Worm (Caenorhabditis elegans) whole organism, L2 larva: Measurements from ENCODE around the gene C32D5.14.

Experiments used
- aly-2 ChIP-seq: fragments of 150-350 bp; optimal IDR thresholded peaks from 2 replicates; lab custom pipeline; 2014; ENCODE audit warnings: missing biosample characterization, missing genetic modification characterization
- ama-1 ChIP-seq: fragments of 150-350 bp; optimal IDR thresholded peaks from 2 replicates; lab custom pipeline; 2018; ENCODE audit warnings: inconsistent platforms
- dmd-4 ChIP-seq: sonication (generic microtip); optimal IDR thresholded peaks from 2 replicates; lab custom pipeline; 2017; ENCODE audit warnings: missing biosample characterization, missing genetic modification characterization
- unc-39 ChIP-seq: fragments of 150-350 bp; optimal IDR thresholded peaks from 2 replicates; lab custom pipeline; 2014; ENCODE audit warnings: missing biosample characterization, missing genetic modification characterization

DNA sequence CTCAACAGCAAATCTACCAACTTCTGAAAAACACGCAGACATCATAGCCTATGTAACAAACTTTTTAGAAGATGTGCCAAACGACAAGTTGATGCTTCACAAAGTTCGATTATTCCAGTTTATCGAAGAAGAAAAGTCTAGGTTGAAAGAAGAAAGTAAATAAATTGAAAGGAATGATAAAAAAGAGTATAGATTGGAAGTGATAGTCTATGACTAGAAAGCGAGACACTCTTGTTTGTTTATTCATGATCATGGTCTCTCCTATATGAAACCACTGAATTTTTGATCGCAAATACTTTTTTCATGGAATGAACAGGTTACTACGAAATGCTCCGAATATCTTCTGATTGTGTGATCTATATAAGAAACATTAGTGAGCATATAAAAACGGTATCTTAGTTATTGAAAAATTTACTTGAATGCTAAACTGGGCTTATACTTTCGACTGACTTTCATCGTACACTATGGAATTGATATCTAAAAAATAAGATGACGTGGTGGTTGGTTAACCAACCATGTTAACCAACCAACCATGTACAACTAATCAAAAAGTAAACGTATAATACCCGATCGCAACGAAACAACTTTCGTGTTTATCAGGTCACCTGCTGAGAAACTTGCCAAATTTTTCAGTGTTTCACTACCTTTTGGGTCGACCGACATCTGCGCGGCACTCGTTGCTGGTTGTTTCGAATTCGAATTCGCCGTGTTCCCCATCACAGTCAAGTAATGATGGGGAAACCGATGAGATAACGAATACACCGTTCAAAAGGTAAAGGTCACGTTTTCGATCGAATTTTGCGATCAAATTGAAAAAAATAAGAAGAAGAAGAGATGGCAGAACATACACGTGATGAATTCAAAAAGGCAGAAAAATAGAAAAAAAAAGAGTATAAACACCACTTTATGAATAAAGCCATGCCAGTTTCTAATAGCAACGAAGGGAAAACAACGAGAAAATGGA lies 10.2 kb downstream of the C32D5.14 start, which contains the start of gene C32D5.8:
- TF ChIP-seq aly-2 (tag; lab: Kevin White, UChicago) = no peak
- no peak for TF ChIP-seq dmd-4 (tag; lab: Kevin White, UChicago)
- no peak for TF ChIP-seq unc-39 (tag; lab: Kevin White, UChicago)
- peak; percentile 38 for TF ChIP-seq ama-1
